Worm (Caenorhabditis elegans) whole organism, L2 larva: ENCODE results near the gene C34E10.10.

Source experiments
- C34F6.9 ChIP-seq: fragments of 150-350 bp; optimal IDR thresholded peaks from 2 replicates; lab custom pipeline; 2014; ENCODE audit warnings: missing biosample characterization, missing genetic modification characterization
- F13H6.1 ChIP-seq: sonication (generic microtip); optimal IDR thresholded peaks from 2 replicates; lab custom pipeline; 2016; ENCODE audit warnings: missing genetic modification characterization, missing compliant biosample characterization
- R02D3.7 ChIP-seq: fragments of 150-350 bp; optimal IDR thresholded peaks from 2 replicates; lab custom pipeline; 2014; ENCODE audit warnings: missing biosample characterization, missing genetic modification characterization
- Y55F3AM.14 ChIP-seq: fragments of 200-800 bp; sonication (Bioruptor generic); optimal IDR thresholded peaks from 2 replicates; lab custom pipeline; 2018; ENCODE audit warnings: mild to moderate bottlenecking, missing genetic modification characterization, missing compliant biosample characterization
- ZK546.5 ChIP-seq: sonication (generic microtip); optimal IDR thresholded peaks from 2 replicates; lab custom pipeline; 2017; ENCODE audit warnings: missing biosample characterization, missing genetic modification characterization
- alr-1 ChIP-seq: fragments of 150-350 bp; optimal IDR thresholded peaks from 2 replicates; lab custom pipeline; 2014; ENCODE audit warnings: missing biosample characterization, missing genetic modification characterization
- aly-2 ChIP-seq: fragments of 150-350 bp; optimal IDR thresholded peaks from 2 replicates; lab custom pipeline; 2014; ENCODE audit warnings: missing biosample characterization, missing genetic modification characterization
- ama-1 ChIP-seq: fragments of 150-350 bp; optimal IDR thresholded peaks from 2 replicates; lab custom pipeline; 2018; ENCODE audit warnings: inconsistent platforms
- blmp-1 ChIP-seq: sonication (generic microtip); optimal IDR thresholded peaks from 2 replicates; lab custom pipeline; 2017; ENCODE audit warnings: missing genetic modification characterization, mild to moderate bottlenecking, missing compliant biosample characterization, antibody characterized with exemption, moderate library complexity; ENCODE audit not compliant: insufficient read depth
- ceh-16 ChIP-seq: fragments of 150-350 bp; optimal IDR thresholded peaks from 2 replicates; lab custom pipeline; 2014; ENCODE audit warnings: missing biosample characterization, missing genetic modification characterization
- ceh-82 ChIP-seq: fragments of 150-350 bp; optimal IDR thresholded peaks from 2 replicates; lab custom pipeline; 2014; ENCODE audit warnings: missing biosample characterization, missing genetic modification characterization
- crh-2 ChIP-seq: sonication (generic microtip); optimal IDR thresholded peaks from 2 replicates; lab custom pipeline; 2017; ENCODE audit warnings: missing biosample characterization, missing genetic modification characterization
- dmd-4 ChIP-seq: sonication (generic microtip); optimal IDR thresholded peaks from 2 replicates; lab custom pipeline; 2017; ENCODE audit warnings: missing biosample characterization, missing genetic modification characterization
- egl-27 ChIP-seq: sonication (generic microtip); optimal IDR thresholded peaks from 3 replicates; lab custom pipeline; 2017; ENCODE audit warnings: missing biosample characterization, missing genetic modification reagents, missing genetic modification characterization
- elt-1 ChIP-seq: fragments of 150-350 bp; optimal IDR thresholded peaks from 2 replicates; lab custom pipeline; 2014; ENCODE audit warnings: missing biosample characterization, missing genetic modification characterization
- elt-3 ChIP-seq: sonication (generic microtip); optimal IDR thresholded peaks from 2 replicates; lab custom pipeline; 2017; ENCODE audit warnings: missing biosample characterization, missing genetic modification characterization
- fos-1 ChIP-seq: fragments of 150-350 bp; optimal IDR thresholded peaks from 2 replicates; lab custom pipeline; 2014; ENCODE audit warnings: missing biosample characterization, missing genetic modification characterization
- gmeb-1 ChIP-seq: fragments of 150-350 bp; optimal IDR thresholded peaks from 2 replicates; lab custom pipeline; 2014; ENCODE audit warnings: missing biosample characterization, missing genetic modification characterization
- lin-11 ChIP-seq: fragments of 150-350 bp; sonication (generic microtip); optimal IDR thresholded peaks from 2 replicates; lab custom pipeline; 2014; ENCODE audit warnings: missing biosample characterization, missing genetic modification characterization, inconsistent platforms, mixed read lengths
- lin-13 ChIP-seq: fragments of 150-350 bp; optimal IDR thresholded peaks from 2 replicates; lab custom pipeline; 2014; ENCODE audit warnings: missing biosample characterization, missing genetic modification reagents, missing genetic modification characterization
- lin-39 ChIP-seq: fragments of 150-350 bp; optimal IDR thresholded peaks from 2 replicates; lab custom pipeline; 2014; ENCODE audit warnings: missing biosample characterization, missing genetic modification reagents, missing genetic modification characterization
- lsy-2 ChIP-seq, 2 experiments: fragments of 150-350 bp in 1 of 2; sonication (generic microtip) in 1 of 2; optimal IDR thresholded peaks; 2 replicates each; lab custom pipeline; 2014 to 2017; ENCODE audit warnings: missing biosample characterization in 2 of 2, missing genetic modification characterization in 2 of 2
- mab-5 ChIP-seq: fragments of 150-350 bp; optimal IDR thresholded peaks from 2 replicates; lab custom pipeline; 2014; ENCODE audit warnings: missing biosample characterization, missing genetic modification characterization
- mbf-1 ChIP-seq: sonication (generic microtip); optimal IDR thresholded peaks from 2 replicates; lab custom pipeline; 2017; ENCODE audit warnings: missing biosample characterization, missing genetic modification characterization
- mdl-1 ChIP-seq, 2 experiments: fragments of 150-350 bp in 1 of 2; sonication (generic microtip) in 1 of 2; optimal IDR thresholded peaks; 2 replicates each; lab custom pipeline; 2017; ENCODE audit warnings: missing biosample characterization in 2 of 2, missing genetic modification characterization in 2 of 2
- nhr-10 ChIP-seq: sonication (generic microtip); optimal IDR thresholded peaks from 2 replicates; lab custom pipeline; 2017; ENCODE audit warnings: missing biosample characterization, missing genetic modification characterization
- nhr-11 ChIP-seq: fragments of 150-350 bp; optimal IDR thresholded peaks from 2 replicates; lab custom pipeline; 2014; ENCODE audit warnings: missing biosample characterization, missing genetic modification characterization
- nhr-12 ChIP-seq: fragments of 150-350 bp; optimal IDR thresholded peaks from 2 replicates; lab custom pipeline; 2014; ENCODE audit warnings: missing biosample characterization, missing genetic modification characterization
- nhr-129 ChIP-seq: fragments of 150-350 bp; optimal IDR thresholded peaks from 2 replicates; lab custom pipeline; 2014; ENCODE audit warnings: missing biosample characterization, missing genetic modification characterization
- nhr-21 ChIP-seq: fragments of 150-350 bp; optimal IDR thresholded peaks from 2 replicates; lab custom pipeline; 2014; ENCODE audit warnings: missing biosample characterization, missing genetic modification characterization
- nhr-23 ChIP-seq: fragments of 150-350 bp; optimal IDR thresholded peaks from 2 replicates; lab custom pipeline; 2014; ENCODE audit warnings: missing biosample characterization, missing genetic modification reagents, missing genetic modification characterization
- nhr-237 ChIP-seq: fragments of 150-350 bp; optimal IDR thresholded peaks from 2 replicates; lab custom pipeline; 2014; ENCODE audit warnings: missing biosample characterization, missing genetic modification characterization
- nhr-25 ChIP-seq: fragments of 150-350 bp; sonication (generic microtip); optimal IDR thresholded peaks from 3 replicates; lab custom pipeline; 2014; ENCODE audit warnings: missing biosample characterization, missing genetic modification characterization
- nhr-6 ChIP-seq: fragments of 150-350 bp; optimal IDR thresholded peaks from 2 replicates; lab custom pipeline; 2014; ENCODE audit warnings: missing biosample characterization, missing genetic modification characterization
- nhr-77 ChIP-seq: fragments of 150-350 bp; optimal IDR thresholded peaks from 2 replicates; lab custom pipeline; 2014; ENCODE audit warnings: missing biosample characterization, missing genetic modification characterization
- peb-1 ChIP-seq: fragments of 150-350 bp; optimal IDR thresholded peaks from 2 replicates; lab custom pipeline; 2014; ENCODE audit warnings: missing biosample characterization, missing genetic modification characterization
- sem-4 ChIP-seq: fragments of 150-350 bp; optimal IDR thresholded peaks from 2 replicates; lab custom pipeline; 2014; ENCODE audit warnings: missing biosample characterization, missing genetic modification reagents, missing genetic modification characterization
- skn-1 ChIP-seq: sonication (generic microtip); optimal IDR thresholded peaks from 2 replicates; lab custom pipeline; 2017; ENCODE audit warnings: missing biosample characterization, missing genetic modification characterization
- sma-3 ChIP-seq: sonication (generic microtip); optimal IDR thresholded peaks from 2 replicates; lab custom pipeline; 2016; ENCODE audit warnings: missing genetic modification reagents, missing genetic modification characterization, missing compliant biosample characterization
- sma-9 ChIP-seq, 2 experiments: fragments of 150-350 bp in 1 of 2; sonication (generic microtip) in 1 of 2; optimal IDR thresholded peaks; 2 replicates each; lab custom pipeline; 2014 to 2016; ENCODE audit warnings: missing genetic modification characterization in 2 of 2, mild to moderate bottlenecking in 1 of 2, missing biosample characterization in 1 of 2, missing compliant biosample characterization in 1 of 2, missing genetic modification reagents in 1 of 2, moderate library complexity in 1 of 2
- snpc-4 ChIP-seq: fragments of 150-350 bp; optimal IDR thresholded peaks from 2 replicates; lab custom pipeline; 2014; ENCODE audit warnings: missing biosample characterization, missing genetic modification characterization
- unc-39 ChIP-seq: fragments of 150-350 bp; optimal IDR thresholded peaks from 2 replicates; lab custom pipeline; 2014; ENCODE audit warnings: missing biosample characterization, missing genetic modification characterization
- unc-55 ChIP-seq: fragments of 150-350 bp; sonication (generic microtip); optimal IDR thresholded peaks from 3 replicates; lab custom pipeline; 2014; ENCODE audit warnings: missing biosample characterization, missing genetic modification reagents, missing genetic modification characterization
- unc-62 ChIP-seq: fragments of 150-350 bp; optimal IDR thresholded peaks from 2 replicates; lab custom pipeline; 2014; ENCODE audit warnings: missing biosample characterization, missing genetic modification reagents, missing genetic modification characterization
- zag-1 ChIP-seq: fragments of 150-350 bp; optimal IDR thresholded peaks from 2 replicates; lab custom pipeline; 2014; ENCODE audit warnings: missing biosample characterization, missing genetic modification characterization
- ztf-1 ChIP-seq: fragments of 200-800 bp; sonication (Bioruptor generic); conservative IDR thresholded peaks from 2 replicates; pipeline ENCODE4 v1.3.6; 2022; ENCODE audit warnings: missing genetic modification characterization, missing compliant biosample characterization
- ztf-11 ChIP-seq: sonication (generic microtip); optimal IDR thresholded peaks from 2 replicates; lab custom pipeline; 2017; ENCODE audit warnings: missing biosample characterization, missing genetic modification characterization
- ztf-4 ChIP-seq: fragments of 150-350 bp; optimal IDR thresholded peaks from 2 replicates; lab custom pipeline; 2014; ENCODE audit warnings: missing biosample characterization, missing genetic modification characterization

The C34E10.10 gene

ce11 chrIII:5206861-5207414 is 20.7 kb downstream of the C34E10.10 start, which contains the start of gene morc-1:
morc-1 (minus strand) TSS chrIII:5206911.
- TF ChIP-seq nhr-11 (no peak), mdl-1 (tag; optimal IDR thresholded peaks at IDR 0.05; lab: Kevin White, UChicago) (no peak), fos-1 (no peak), snpc-4 (tag; lab: Kevin White, UChicago) (no peak), ztf-1 (GFP tag; lab: Robert Waterston, UW) (no peak), ZK546.5 (tag; lab: Kevin White, UChicago) (no peak), gmeb-1 (no peak)
- TF ChIP-seq, all 48 proteins: peak for 0

DNA sequence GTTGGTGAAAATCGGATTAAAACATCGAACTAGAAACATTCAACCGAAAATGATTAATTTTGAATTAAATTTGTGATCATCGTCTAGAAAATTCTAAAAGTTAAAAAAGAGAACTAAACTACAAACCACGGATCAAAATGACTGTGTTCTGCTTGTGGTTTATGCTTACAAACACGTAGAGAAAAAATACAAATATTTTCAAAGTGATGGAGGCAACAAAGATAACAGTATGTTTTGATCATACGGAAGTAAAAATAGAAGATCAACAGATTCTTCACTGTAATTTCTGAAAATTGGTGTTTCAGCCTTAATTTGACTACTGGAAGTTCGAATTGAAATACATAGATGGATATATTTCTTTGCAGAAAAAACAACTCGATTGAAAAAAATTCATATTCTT is 24.4 kb downstream of the C34E10.10 start:
- no peak for TF ChIP-seq nhr-237 (tag; lab: Kevin White, UChicago)
- no peak for TF ChIP-seq elt-3 (tag; lab: Kevin White, UChicago)
- no peak for TF ChIP-seq snpc-4 (tag; lab: Kevin White, UChicago)
- TF ChIP-seq unc-55: no peak
- no peak for TF ChIP-seq nhr-21
- TF ChIP-seq mab-5 (tag; lab: Kevin White, UChicago): no peak
- TF ChIP-seq gmeb-1: no peak
- no peak for TF ChIP-seq C34F6.9 (tag; lab: Kevin White, UChicago)

- peak; percentile 45 for TF ChIP-seq unc-55
- TF ChIP-seq lin-39: no peak
- TF ChIP-seq alr-1: no peak
- TF ChIP-seq lin-11 (tag; lab: Kevin White, UChicago): no peak
- TF ChIP-seq ceh-16 (tag; lab: Kevin White, UChicago): no peak
- TF ChIP-seq elt-3 (tag; lab: Kevin White, UChicago): no peak
- TF ChIP-seq nhr-77 (tag; lab: Kevin White, UChicago): no peak
- peak; percentile 80 for TF ChIP-seq sma-9 (GFP tag; optimal IDR thresholded peaks at IDR 0.05; lab: Kevin White, UChicago)
- no peak for TF ChIP-seq sma-9 (tag; optimal IDR thresholded peaks at IDR 0.05; lab: Kevin White, UChicago)
- no peak for TF ChIP-seq ztf-11 (tag; lab: Kevin White, UChicago)
- no peak for TF ChIP-seq ceh-82 (tag; lab: Kevin White, UChicago)
- no peak for TF ChIP-seq nhr-23 (tag; lab: Kevin White, UChicago)
- no peak for TF ChIP-seq ztf-1 (GFP tag; lab: Robert Waterston, UW)
- peak; percentile 92 for TF ChIP-seq nhr-25 (tag; lab: Kevin White, UChicago)
- peak; percentile 74 for TF ChIP-seq C34F6.9 (tag; lab: Kevin White, UChicago)
- no peak for TF ChIP-seq skn-1
- peak; percentile 85 for TF ChIP-seq fos-1
- TF ChIP-seq ama-1 (lab: Kevin White, UChicago): no peak
- TF ChIP-seq mdl-1 (tag; optimal IDR thresholded peaks at IDR 0.05; lab: Kevin White, UChicago): no peak
- TF ChIP-seq elt-1 (tag; lab: Kevin White, UChicago): no peak
- no peak for TF ChIP-seq Y55F3AM.14 (GFP tag; lab: Kevin White, UChicago)
- TF ChIP-seq R02D3.7: no peak
- peak; percentile 63 for TF ChIP-seq sma-3
- peak; percentile 55 for TF ChIP-seq nhr-21
- peak; percentile 54 for TF ChIP-seq gmeb-1
- TF ChIP-seq unc-62 (GFP tag; lab: Kevin White, UChicago): no peak
- no peak for TF ChIP-seq mab-5 (tag; lab: Kevin White, UChicago)
- TF ChIP-seq mbf-1 (tag; lab: Kevin White, UChicago): no peak
- no peak for TF ChIP-seq ZK546.5 (tag; lab: Kevin White, UChicago)
- TF ChIP-seq F13H6.1 (tag; lab: Kevin White, UChicago): peak; percentile 54
- TF ChIP-seq nhr-12 (tag; lab: Kevin White, UChicago): no peak
- no peak for TF ChIP-seq aly-2 (tag; lab: Kevin White, UChicago)
- peak; percentile 80 for TF ChIP-seq nhr-129
- TF ChIP-seq nhr-10: no peak
- no peak for TF ChIP-seq nhr-11
- peak; percentile 70 for TF ChIP-seq blmp-1
- TF ChIP-seq lsy-2 (tag; optimal IDR thresholded peaks at IDR 0.05; lab: Kevin White, UChicago): peak; percentile 7 to 51
- TF ChIP-seq egl-27 (tag; lab: Kevin White, UChicago): peak; percentile 51
- no peak for TF ChIP-seq peb-1
- no peak for TF ChIP-seq dmd-4 (tag; lab: Kevin White, UChicago)
- TF ChIP-seq zag-1: no peak
- TF ChIP-seq sem-4 (tag; lab: Kevin White, UChicago): no peak
- peak; percentile 51 for TF ChIP-seq ztf-4 (tag; lab: Kevin White, UChicago)
- peak; percentile 71 for TF ChIP-seq nhr-6
- TF ChIP-seq snpc-4 (tag; lab: Kevin White, UChicago): no peak
- peak; percentile 55 for TF ChIP-seq lin-13 (GFP tag; lab: Kevin White, UChicago)
- TF ChIP-seq crh-2: peak; percentile 86
- no peak for TF ChIP-seq nhr-237 (tag; lab: Kevin White, UChicago)
- TF ChIP-seq unc-39: no peak
Observed at ce11 chrIII:5202641-5203040, 25.0 kb downstream of the C34E10.10 start.
